Worm (Caenorhabditis elegans): Measurements from ENCODE around the gene nlp-21.

Gene nlp-21

ce11 chrIII:11410378-11410777 lies 17.3 kb upstream of the nlp-21 start, which contains the start of gene twk-31:
Gene twk-31, plus strand, starts transcription at chrIII:11410678.
- TF ChIP-seq lin-39 (tag; optimal IDR thresholded peaks at IDR 0.05) (no peak), unc-62 (GFP tag; optimal IDR thresholded peaks at IDR 0.05) (no peak), ceh-28 (tag; optimal IDR thresholded peaks at IDR 0.05) (no peak), nhr-25 (tag; optimal IDR thresholded peaks at IDR 0.05) (no peak), fos-1 (tag; optimal IDR thresholded peaks at IDR 0.05) (no peak), nhr-77 (tag; optimal IDR thresholded peaks at IDR 0.05) (no peak), nhr-23 (tag; optimal IDR thresholded peaks at IDR 0.05) (no peak), elt-2 (tag; optimal IDR thresholded peaks at IDR 0.05) (no peak), ceh-82 (tag; optimal IDR thresholded peaks at IDR 0.05) (no peak), ZK546.5 (tag; optimal IDR thresholded peaks at IDR 0.05) (no peak), daf-12 (tag; optimal IDR thresholded peaks at IDR 0.05) (no peak)

- TF ChIP-seq zag-1 (tag; optimal IDR thresholded peaks at IDR 0.05) (no peak), pha-4 (tag; optimal IDR thresholded peaks at IDR 0.05) (no peak), ceh-28 (tag; optimal IDR thresholded peaks at IDR 0.05) (no peak), fkh-2 (tag; optimal IDR thresholded peaks at IDR 0.05) (no peak), sea-2 (GFP tag; optimal IDR thresholded peaks at IDR 0.05) (no peak), ztf-11 (tag; optimal IDR thresholded peaks at IDR 0.05) (no peak), daf-12 (tag; optimal IDR thresholded peaks at IDR 0.05) (no peak), ceh-16 (tag; optimal IDR thresholded peaks at IDR 0.05) (no peak), unc-39 (tag; optimal IDR thresholded peaks at IDR 0.05) (no peak), mdl-1 (tag; optimal IDR thresholded peaks at IDR 0.05) (no peak), fkh-10 (GFP tag; optimal IDR thresholded peaks at IDR 0.05) (no peak), ZK546.5 (tag; optimal IDR thresholded peaks at IDR 0.05) (no peak)
These were observed 12.0 kb upstream of the nlp-21 start, which contains the start of gene Y47D3B.4 for ce11 chrIII:11405049-11405448. Gene Y47D3B.4, plus strand, starts transcription at chrIII:11405349.

ce11 chrIII:11402717-11403116 lies 9.7 kb upstream of the nlp-21 start, which contains the start of gene Y47D3B.12:
Gene Y47D3B.12, plus strand, starts transcription at chrIII:11403017.
- TF ChIP-seq pha-4 (tag; optimal IDR thresholded peaks at IDR 0.05) (no peak), ceh-16 (tag; optimal IDR thresholded peaks at IDR 0.05) (no peak), nhr-76 (tag; optimal IDR thresholded peaks at IDR 0.05) (no peak), ztf-11 (tag; optimal IDR thresholded peaks at IDR 0.05) (no peak), fkh-10 (GFP tag; optimal IDR thresholded peaks at IDR 0.05) (no peak), egl-5 (tag; optimal IDR thresholded peaks at IDR 0.05) (no peak), ceh-9 (tag; optimal IDR thresholded peaks at IDR 0.05) (no peak), sea-2 (GFP tag; optimal IDR thresholded peaks at IDR 0.05) (no peak), lin-39 (tag; optimal IDR thresholded peaks at IDR 0.05) (no peak), pqm-1 (tag; optimal IDR thresholded peaks at IDR 0.05) (no peak), fkh-2 (tag; optimal IDR thresholded peaks at IDR 0.05) (no peak), mdl-1 (tag; optimal IDR thresholded peaks at IDR 0.05) (no peak), nhr-25 (tag; optimal IDR thresholded peaks at IDR 0.05) (no peak), ztf-4 (tag; optimal IDR thresholded peaks at IDR 0.05) (no peak), lin-15B (tag; optimal IDR thresholded peaks at IDR 0.05) (no peak)

ce11 chrIII:11397499-11397898 lies 4.4 kb upstream of the nlp-21 start, which contains the start of gene Y47D3B.3:
Gene Y47D3B.3, plus strand, starts transcription at chrIII:11397799.
- TF ChIP-seq unc-39 (tag; optimal IDR thresholded peaks at IDR 0.05) (no peak), nhr-12 (tag; optimal IDR thresholded peaks at IDR 0.05) (no peak), zag-1 (tag; optimal IDR thresholded peaks at IDR 0.05) (no peak), ama-1 (optimal IDR thresholded peaks at IDR 0.05) (no peak), sea-2 (GFP tag; optimal IDR thresholded peaks at IDR 0.05) (no peak), elt-3 (tag; optimal IDR thresholded peaks at IDR 0.05) (no peak), nhr-237 (tag; optimal IDR thresholded peaks at IDR 0.05) (no peak), ztf-4 (tag; optimal IDR thresholded peaks at IDR 0.05) (no peak), egl-5 (tag; optimal IDR thresholded peaks at IDR 0.05) (no peak), eor-1 (tag; optimal IDR thresholded peaks at IDR 0.05) (no peak), lsy-12 (tag; optimal IDR thresholded peaks at IDR 0.05) (no peak)

- TF ChIP-seq zag-1 (tag; optimal IDR thresholded peaks at IDR 0.05) (no peak), skn-1 (tag; optimal IDR thresholded peaks at IDR 0.05) (no peak), unc-62 (GFP tag; optimal IDR thresholded peaks at IDR 0.05) (no peak), nhr-12 (tag; optimal IDR thresholded peaks at IDR 0.05) (no peak), lsy-12 (tag; optimal IDR thresholded peaks at IDR 0.05) (no peak), tbx-2 (tag; optimal IDR thresholded peaks at IDR 0.05) (no peak)
These were observed 322 bp downstream of the nlp-21 start for ce11 chrIII:11392740-11393139.

Measured in whole organism, L3 larva.